Worm (Caenorhabditis elegans) whole organism, L4 larva: ENCODE data around the gene hst-2.

Experiments used
- gei-8 ChIP-seq: fragments of 200-800 bp; sonication (Bioruptor generic); optimal IDR thresholded peaks from 2 replicates; lab custom pipeline; 2018; ENCODE audit warnings: mild to moderate bottlenecking, missing genetic modification characterization, missing compliant biosample characterization
- hif-1 ChIP-seq, 2 experiments: sonication (generic microtip); optimal IDR thresholded peaks; 2 replicates each; lab custom pipeline; 2016 to 2017; ENCODE audit warnings: missing compliant biosample characterization in 2 of 2, missing genetic modification characterization in 2 of 2, missing genetic modification reagents in 2 of 2, missing genotype in 2 of 2, mild to moderate bottlenecking in 1 of 2
- hlh-30 ChIP-seq: sonication (generic microtip); optimal IDR thresholded peaks from 2 replicates; lab custom pipeline; 2017; ENCODE audit warnings: antibody characterized with exemption, mild to moderate bottlenecking, missing genetic modification characterization, missing compliant biosample characterization; ENCODE audit not compliant: insufficient read depth
- lsy-2 ChIP-seq, 2 experiments: fragments of 150-350 bp in 1 of 2; sonication (generic microtip) in 1 of 2; optimal IDR thresholded peaks; 2 replicates each; lab custom pipeline; 2014 to 2017; ENCODE audit warnings: missing biosample characterization in 2 of 2, missing genetic modification characterization in 2 of 2
- nhr-42 ChIP-seq: fragments of 200-800 bp; sonication (Bioruptor generic); IDR thresholded peaks from 2 replicates; pipeline ENCODE4 v1.3.6; 2022; ENCODE audit warnings: missing genetic modification characterization, missing compliant biosample characterization
- nhr-76 ChIP-seq: fragments of 150-350 bp; optimal IDR thresholded peaks from 2 replicates; lab custom pipeline; 2014; ENCODE audit warnings: missing biosample characterization, missing genetic modification characterization
- pha-4 ChIP-seq, 2 experiments: fragments of 150-350 bp in 1 of 2; fragments of 200-800 bp in 1 of 2; sonication (Bioruptor generic) in 1 of 2; IDR thresholded peaks in 1 of 2; optimal IDR thresholded peaks in 1 of 2; 2 replicates each; pipeline versions ENCODE4 v1.3.6 to Lab custom; 2014 to 2022; ENCODE audit warnings: missing genetic modification characterization in 2 of 2, missing genetic modification reagents in 2 of 2, missing biosample characterization in 1 of 2, missing compliant biosample characterization in 1 of 2
- rbr-2 ChIP-seq: sonication (generic microtip); optimal IDR thresholded peaks from 2 replicates; lab custom pipeline; 2016; ENCODE audit warnings: missing genotype, missing genetic modification characterization, missing compliant biosample characterization
- spr-1 ChIP-seq: sonication (generic microtip); optimal IDR thresholded peaks from 2 replicates; lab custom pipeline; 2016; ENCODE audit warnings: mild to moderate bottlenecking, missing genetic modification characterization, missing compliant biosample characterization
- tra-1 ChIP-seq: fragments of 200-800 bp; sonication (Bioruptor generic); IDR thresholded peaks from 2 replicates; pipeline ENCODE4 v1.3.6; 2022; ENCODE audit warnings: missing genetic modification reagents, missing genetic modification characterization, missing compliant biosample characterization
- unc-62 ChIP-seq, 3 experiments: fragments of 150-350 bp in 1 of 3; sonication (generic microtip); optimal IDR thresholded peaks in 2 of 3; peaks in 1 of 3; 1 replicate in 1 of 3; 2 replicates in 2 of 3; lab custom pipeline; 2014 to 2017; ENCODE audit warnings: missing biosample characterization in 3 of 3, missing genetic modification characterization in 3 of 3, missing genetic modification reagents in 3 of 3, missing genotype in 1 of 3

DNA sequence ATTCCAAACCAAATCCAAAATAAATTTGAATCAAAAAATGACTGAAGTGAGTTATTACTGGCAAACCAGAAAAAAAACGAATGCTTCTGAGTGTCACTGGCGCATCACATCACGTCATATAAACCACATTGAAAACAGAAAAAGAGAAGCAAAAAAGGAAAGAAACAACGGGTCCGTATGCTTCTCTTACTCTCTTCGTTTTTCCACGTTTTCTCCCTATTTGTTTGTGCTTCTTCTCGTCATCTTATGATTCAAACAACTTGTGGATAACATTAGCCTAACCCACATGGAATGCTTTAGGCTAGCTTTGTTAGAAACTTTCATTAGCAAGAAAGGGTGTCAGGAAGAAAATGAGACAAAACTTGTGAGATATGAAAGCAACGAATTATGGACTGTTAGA is 34.5 kb upstream of the hst-2 start:
- TF ChIP-seq lsy-2 (tag; optimal IDR thresholded peaks at IDR 0.05; lab: Kevin White, UChicago) (peak in 1 of 2 experiments; percentile 32), rbr-2 (tag; lab: Kevin White, UChicago) (peak; percentile 1), tra-1 (GFP tag; lab: Robert Waterston, UW) (no peak), nhr-76 (no peak), gei-8 (no peak), spr-1 (no peak), unc-62 (GFP tag; optimal IDR thresholded peaks at IDR 0.05 in 1 of 2; lab: Kevin White, UChicago) (peak in 1 of 2 experiments; percentile 68), unc-62 (tag; optimal IDR thresholded peaks at IDR 0.05; lab: Kevin White, UChicago) (no peak), pha-4 (GFP tag; IDR thresholded peaks at IDR 0.05; lab: Robert Waterston, UW) (no peak), pha-4 (tag; optimal IDR thresholded peaks at IDR 0.05; lab: Kevin White, UChicago) (no peak), nhr-42 (GFP tag; lab: Robert Waterston, UW) (no peak), hif-1 (tag; optimal IDR thresholded peaks at IDR 0.05; lab: Kevin White, UChicago) (no peak), hlh-30 (tag; lab: Kevin White, UChicago) (peak; percentile 33)
